Fruit fly (Drosophila melanogaster) whole organism, embryonic: ENCODE data around the gene Lcch3.

Experiments
- ATbp ChIP-seq: fragments of 200-800 bp; sonication (Bioruptor generic); optimal IDR thresholded peaks from 2 replicates; lab custom pipeline; 2017; ENCODE audit warnings: missing biosample characterization, mild to moderate bottlenecking, missing genetic modification characterization, missing genetic modification reagents
- BtbVII ChIP-seq: fragments of 200-800 bp; sonication (Bioruptor generic); optimal IDR thresholded peaks from 3 replicates; lab custom pipeline; 2017; ENCODE audit warnings: missing biosample characterization, mild to moderate bottlenecking, missing genetic modification characterization
- CG10565 ChIP-seq: fragments of 200-800 bp; sonication (Bioruptor generic); optimal IDR thresholded peaks from 3 replicates; lab custom pipeline; 2016; ENCODE audit warnings: missing biosample characterization, mild to moderate bottlenecking, missing genetic modification characterization
- CG10959 ChIP-seq: fragments of 200-800 bp; sonication (Bioruptor generic); IDR thresholded peaks from 2 replicates; pipeline ENCODE4 v1.3.6; 2022; ENCODE audit warnings: missing biosample characterization, missing genetic modification characterization
- CG10979 ChIP-seq: fragments of 200-800 bp; sonication (Bioruptor generic); optimal IDR thresholded peaks from 2 replicates; lab custom pipeline; 2018; ENCODE audit warnings: missing biosample characterization, mild to moderate bottlenecking, missing genetic modification characterization, moderate library complexity
- CG11085 ChIP-seq: fragments of 200-800 bp; sonication (Bioruptor generic); IDR thresholded peaks from 2 replicates; pipeline ENCODE4 v1.3.6; 2022; ENCODE audit warnings: missing biosample characterization, missing genetic modification characterization
- CG12071 ChIP-seq: fragments of 200-800 bp; sonication (Bioruptor generic); optimal IDR thresholded peaks from 3 replicates; lab custom pipeline; 2018; ENCODE audit warnings: missing biosample characterization, mild to moderate bottlenecking, missing genetic modification characterization
- CG13296 ChIP-seq: fragments of 200-800 bp; sonication (Bioruptor generic); optimal IDR thresholded peaks from 3 replicates; lab custom pipeline; 2018; ENCODE audit warnings: missing biosample characterization, mild to moderate bottlenecking, missing genetic modification characterization
- CG15479 ChIP-seq: fragments of 200-800 bp; sonication (Bioruptor generic); optimal IDR thresholded peaks from 3 replicates; lab custom pipeline; 2019; ENCODE audit warnings: missing biosample characterization, mild to moderate bottlenecking, missing genetic modification characterization, moderate library complexity
- CG16815 ChIP-seq: fragments of 200-800 bp; sonication (Bioruptor generic); optimal IDR thresholded peaks from 3 replicates; lab custom pipeline; 2017; ENCODE audit warnings: missing biosample characterization, mild to moderate bottlenecking, missing genetic modification characterization
- CG16863 ChIP-seq: fragments of 200-800 bp; sonication (Bioruptor generic); optimal IDR thresholded peaks from 3 replicates; lab custom pipeline; 2016; ENCODE audit warnings: missing biosample characterization, missing genetic modification characterization
- CG17612 ChIP-seq: fragments of 200-800 bp; sonication (Bioruptor generic); IDR thresholded peaks from 2 replicates; pipeline ENCODE4 v1.3.6; 2022; ENCODE audit warnings: missing biosample characterization, missing genetic modification characterization
- CG17802 ChIP-seq: fragments of 200-800 bp; sonication (Bioruptor generic); optimal IDR thresholded peaks from 2 replicates; lab custom pipeline; 2018; ENCODE audit warnings: missing biosample characterization, mild to moderate bottlenecking, missing genetic modification characterization, moderate library complexity
- CG1792 ChIP-seq: fragments of 200-800 bp; sonication (Bioruptor generic); optimal IDR thresholded peaks from 2 replicates; lab custom pipeline; 2016; ENCODE audit warnings: missing biosample characterization, missing genetic modification characterization
- CG18011 ChIP-seq: fragments of 200-800 bp; sonication (Bioruptor generic); optimal IDR thresholded peaks from 2 replicates; lab custom pipeline; 2017; ENCODE audit warnings: missing biosample characterization, missing genetic modification characterization, mild to moderate bottlenecking, moderate library complexity, missing genotype
- CG2199 ChIP-seq: fragments of 200-800 bp; sonication (Bioruptor generic); IDR thresholded peaks from 3 replicates; pipeline ENCODE4 v1.3.6; 2022; ENCODE audit warnings: missing biosample characterization, missing genetic modification characterization
- CG2889 ChIP-seq: fragments of 200-800 bp; sonication (Bioruptor generic); IDR thresholded peaks from 3 replicates; pipeline ENCODE4 v1.3.6; 2022; ENCODE audit warnings: missing biosample characterization, missing genetic modification characterization
- CG31365 ChIP-seq: fragments of 200-800 bp; sonication (Bioruptor generic); optimal IDR thresholded peaks from 2 replicates; lab custom pipeline; 2018; ENCODE audit warnings: missing biosample characterization, mild to moderate bottlenecking, missing genetic modification characterization
- CG3281 ChIP-seq: fragments of 200-800 bp; sonication (Bioruptor generic); optimal IDR thresholded peaks from 3 replicates; lab custom pipeline; 2017; ENCODE audit warnings: missing biosample characterization, mild to moderate bottlenecking, missing genetic modification characterization
- CG42726 ChIP-seq: fragments of 200-800 bp; sonication (Bioruptor generic); IDR thresholded peaks from 2 replicates; pipeline ENCODE4 v1.3.6; 2022; ENCODE audit warnings: missing biosample characterization, missing genetic modification characterization; ENCODE audit not compliant: partially characterized antibody
- CG6683 ChIP-seq: fragments of 200-800 bp; sonication (Bioruptor generic); optimal IDR thresholded peaks from 2 replicates; lab custom pipeline; 2017; ENCODE audit warnings: missing biosample characterization, mild to moderate bottlenecking, missing genetic modification characterization, missing genetic modification reagents
- CG8924 ChIP-seq: fragments of 200-800 bp; optimal IDR thresholded peaks from 3 replicates; lab custom pipeline; 2019; ENCODE audit warnings: missing biosample characterization, mild to moderate bottlenecking, missing genetic modification characterization, moderate library complexity
- CG9797 ChIP-seq: fragments of 200-800 bp; sonication (Bioruptor generic); optimal IDR thresholded peaks from 3 replicates; lab custom pipeline; 2018; ENCODE audit warnings: missing biosample characterization, mild to moderate bottlenecking, missing genetic modification characterization
- D19B ChIP-seq: fragments of 200-800 bp; sonication (Bioruptor generic); optimal IDR thresholded peaks from 2 replicates; lab custom pipeline; 2017; ENCODE audit warnings: missing biosample characterization, mild to moderate bottlenecking, missing genetic modification characterization
- Dip2 ChIP-seq: fragments of 200-800 bp; sonication (Bioruptor generic); IDR thresholded peaks from 2 replicates; pipeline ENCODE4 v1.3.6; 2022; ENCODE audit warnings: missing biosample characterization, missing genetic modification characterization
- Dp ChIP-seq: fragments of 200-800 bp; sonication (Bioruptor generic); optimal IDR thresholded peaks from 2 replicates; lab custom pipeline; 2018; ENCODE audit warnings: missing biosample characterization, mild to moderate bottlenecking, missing genetic modification characterization, moderate library complexity
- Drgx ChIP-seq: fragments of 200-800 bp; sonication (Bioruptor generic); IDR thresholded peaks from 2 replicates; pipeline ENCODE4 v1.3.6; 2022; ENCODE audit warnings: missing biosample characterization, missing genetic modification characterization
- Fer1 ChIP-seq: fragments of 200-800 bp; sonication (Bioruptor generic); optimal IDR thresholded peaks from 2 replicates; lab custom pipeline; 2017; ENCODE audit warnings: missing biosample characterization, mild to moderate bottlenecking, missing genetic modification characterization
- H2.0 ChIP-seq: fragments of 200-800 bp; sonication (Bioruptor generic); IDR thresholded peaks from 2 replicates; pipeline ENCODE4 v1.3.6; 2022; ENCODE audit warnings: missing biosample characterization, missing genetic modification characterization
- NFAT ChIP-seq: fragments of 200-800 bp; sonication (Bioruptor generic); IDR thresholded peaks from 2 replicates; pipeline ENCODE4 v1.3.6; 2022; ENCODE audit warnings: missing biosample characterization, missing genetic modification characterization
- Nf-YC ChIP-seq: fragments of 200-800 bp; optimal IDR thresholded peaks from 3 replicates; lab custom pipeline; 2019; ENCODE audit warnings: missing biosample characterization, mild to moderate bottlenecking, missing genetic modification characterization, moderate library complexity
- NfI ChIP-seq: fragments of 200-800 bp; sonication (Bioruptor generic); optimal IDR thresholded peaks from 3 replicates; lab custom pipeline; 2018; ENCODE audit warnings: missing biosample characterization, mild to moderate bottlenecking, missing genetic modification characterization, moderate library complexity
- Oli ChIP-seq: fragments of 200-800 bp; sonication (Bioruptor generic); optimal IDR thresholded peaks from 2 replicates; lab custom pipeline; 2018; ENCODE audit warnings: missing biosample characterization, mild to moderate bottlenecking, missing genetic modification characterization, moderate library complexity
- Ptx1 ChIP-seq: fragments of 200-800 bp; sonication (Bioruptor generic); IDR thresholded peaks from 2 replicates; pipeline ENCODE4 v1.3.6; 2022; ENCODE audit warnings: missing biosample characterization, missing genetic modification characterization
- al ChIP-seq: fragments of 200-800 bp; sonication (Bioruptor generic); IDR thresholded peaks from 2 replicates; pipeline ENCODE4 v1.3.6; 2022; ENCODE audit warnings: missing biosample characterization, missing genetic modification characterization
- ato ChIP-seq: fragments of 200-800 bp; sonication (Bioruptor generic); IDR thresholded peaks from 2 replicates; pipeline ENCODE4 v1.3.6; 2022; ENCODE audit warnings: missing biosample characterization, missing genetic modification characterization; ENCODE audit not compliant: partially characterized antibody
- bcd ChIP-seq: fragments of 200-800 bp; sonication (Bioruptor generic); optimal IDR thresholded peaks from 2 replicates; lab custom pipeline; 2017; ENCODE audit warnings: missing biosample characterization, mild to moderate bottlenecking, missing genetic modification characterization
- bowl ChIP-seq: fragments of 200-800 bp; sonication (Bioruptor generic); IDR thresholded peaks from 2 replicates; pipeline ENCODE4 v1.3.6; 2022; ENCODE audit warnings: missing biosample characterization, missing genetic modification characterization
- btn ChIP-seq: fragments of 200-800 bp; sonication (Bioruptor generic); optimal IDR thresholded peaks from 2 replicates; lab custom pipeline; 2016; ENCODE audit warnings: missing biosample characterization, missing genetic modification characterization
- ewg ChIP-seq: fragments of 200-800 bp; sonication (Bioruptor generic); optimal IDR thresholded peaks from 3 replicates; lab custom pipeline; 2017; ENCODE audit warnings: mild to moderate bottlenecking, missing biosample characterization, missing genetic modification reagents, missing genetic modification characterization
- gfzf ChIP-seq: fragments of 200-800 bp; sonication (Bioruptor generic); optimal IDR thresholded peaks from 2 replicates; lab custom pipeline; 2016; ENCODE audit warnings: missing biosample characterization, mild to moderate bottlenecking, missing genetic modification characterization, moderate library complexity
- grau ChIP-seq: fragments of 200-800 bp; optimal IDR thresholded peaks from 3 replicates; lab custom pipeline; 2019; ENCODE audit warnings: missing biosample characterization, mild to moderate bottlenecking, missing genetic modification characterization, moderate library complexity
- lbe ChIP-seq: fragments of 200-800 bp; sonication (Bioruptor generic); optimal IDR thresholded peaks from 2 replicates; lab custom pipeline; 2016; ENCODE audit warnings: missing biosample characterization, mild to moderate bottlenecking, missing genetic modification characterization
- lola ChIP-seq, 3 experiments: fragments of >200 bp in 2 of 3; fragments of 200-800 bp in 1 of 3; sonication (Bioruptor generic) in 1 of 3; optimal IDR thresholded peaks; 2 replicates each; lab custom pipeline; 2017 to 2019; ENCODE audit warnings: missing biosample characterization in 3 of 3, missing genetic modification characterization in 3 of 3, mild to moderate bottlenecking in 1 of 3, moderate library complexity in 1 of 3
- mam ChIP-seq: fragments of 200-800 bp; sonication (Bioruptor generic); optimal IDR thresholded peaks from 3 replicates; lab custom pipeline; 2016; ENCODE audit warnings: missing biosample characterization, missing genetic modification characterization
- pfk ChIP-seq: fragments of 200-800 bp; sonication (Bioruptor generic); optimal IDR thresholded peaks from 2 replicates; lab custom pipeline; 2018; ENCODE audit warnings: missing biosample characterization, mild to moderate bottlenecking, missing genetic modification characterization, moderate library complexity
- phol ChIP-seq: fragments of 200-800 bp; sonication (Bioruptor generic); optimal IDR thresholded peaks from 3 replicates; lab custom pipeline; 2018; ENCODE audit warnings: missing biosample characterization, mild to moderate bottlenecking, missing genetic modification characterization, moderate library complexity
- psq ChIP-seq: fragments of 200-800 bp; sonication (Bioruptor generic); optimal IDR thresholded peaks from 2 replicates; lab custom pipeline; 2017; ENCODE audit warnings: missing biosample characterization, missing genetic modification characterization
- pzg ChIP-seq: fragments of 200-800 bp; sonication (Bioruptor generic); optimal IDR thresholded peaks from 3 replicates; lab custom pipeline; 2018; ENCODE audit warnings: missing biosample characterization, mild to moderate bottlenecking, missing genetic modification characterization, moderate library complexity
- repo ChIP-seq: fragments of 200-800 bp; sonication (Bioruptor generic); optimal IDR thresholded peaks from 2 replicates; lab custom pipeline; 2016; ENCODE audit warnings: missing biosample characterization, missing genetic modification characterization

Lcch3 gene

dm6 chrX:15944735-15945323 is 19.9 kb downstream of the Lcch3 start, which contains the start of gene Rrp47 (continued):
- TF ChIP-seq CG17802 (tag; lab: Kevin White, UChicago), result peak; percentile 86
- TF ChIP-seq CG10979 (tag; lab: Kevin White, UChicago), result no peak
- TF ChIP-seq CG13296 (GFP tag; lab: Kevin White, UChicago), result no peak
- no peak for TF ChIP-seq psq
- TF ChIP-seq CG6683 (GFP tag; lab: Kevin White, UChicago), result no peak
- no peak for TF ChIP-seq CG10959 (GFP tag; lab: Robert Waterston, UW)
- no peak for TF ChIP-seq CG15479 (GFP tag; lab: Kevin White, UChicago)
- no peak for TF ChIP-seq repo
- no peak for TF ChIP-seq bowl (GFP tag; lab: Robert Waterston, UW)
- TF ChIP-seq NfI (GFP tag; lab: Kevin White, UChicago), result no peak
- TF ChIP-seq CG31365, result no peak
- peak; percentile 51 for TF ChIP-seq CG8924
- no peak for TF ChIP-seq bcd (GFP tag; lab: Kevin White, UChicago)
- TF ChIP-seq btn, result no peak
- TF ChIP-seq Dip2, result no peak
- TF ChIP-seq CG3281 (GFP tag; lab: Kevin White, UChicago), result no peak
- TF ChIP-seq NFAT (GFP tag; lab: Robert Waterston, UW), result no peak
- TF ChIP-seq CG42726 (GFP tag; lab: Robert Waterston, UW), result no peak
- no peak for TF ChIP-seq mam (GFP tag; lab: Kevin White, UChicago)
- no peak for TF ChIP-seq ato
- no peak for TF ChIP-seq Nf-YC (tag; lab: Kevin White, UChicago)
- TF ChIP-seq BtbVII (GFP tag; lab: Kevin White, UChicago), result no peak
- TF ChIP-seq CG9797, result peak; percentile 57
- TF ChIP-seq CG18011 (GFP tag; lab: Kevin White, UChicago), result no peak
- no peak for TF ChIP-seq Ptx1 (GFP tag; lab: Robert Waterston, UW)
- no peak for TF ChIP-seq CG2889 (GFP tag; lab: Robert Waterston, UW)
- no peak for TF ChIP-seq CG11085 (GFP tag; lab: Robert Waterston, UW)
- peak; percentile 52 for TF ChIP-seq pzg (GFP tag; lab: Kevin White, UChicago)
- no peak for TF ChIP-seq lbe
- TF ChIP-seq ATbp, result no peak
- no peak for TF ChIP-seq D19B (GFP tag; lab: Kevin White, UChicago)
- no peak for TF ChIP-seq Oli (tag; lab: Kevin White, UChicago)
- no peak for TF ChIP-seq CG12071 (GFP tag; lab: Kevin White, UChicago)
- TF ChIP-seq Drgx (GFP tag; lab: Robert Waterston, UW), result no peak
- no peak for TF ChIP-seq CG1792 (GFP tag; lab: Kevin White, UChicago)
- TF ChIP-seq CG17612, result no peak
- TF ChIP-seq gfzf, result peak; percentile 74
- peak; percentile 14 for TF ChIP-seq Dp (GFP tag; lab: Kevin White, UChicago)
- no peak for TF ChIP-seq CG16815 (GFP tag; lab: Kevin White, UChicago)
- no peak for TF ChIP-seq grau (tag; lab: Kevin White, UChicago)
- peak; percentile 1 for TF ChIP-seq ewg
- TF ChIP-seq Fer1 (GFP tag; lab: Kevin White, UChicago), result no peak
- TF ChIP-seq CG2199, result no peak
- peak; percentile 1 for TF ChIP-seq phol (tag; lab: Kevin White, UChicago)
- no peak for TF ChIP-seq CG10565
- TF ChIP-seq lola (GFP tag; optimal IDR thresholded peaks at IDR 0.05; lab: Kevin White, UChicago), result peak in 1 of 3 experiments; percentile 29
- TF ChIP-seq pfk, result peak; percentile 54
- TF ChIP-seq CG16863 (GFP tag; lab: Kevin White, UChicago), result no peak
- TF ChIP-seq H2.0, result no peak
- no peak for TF ChIP-seq al (GFP tag; lab: Robert Waterston, UW)
